Fruit fly (Drosophila melanogaster): ENCODE measurements around the gene CG42557.

The CG42557 gene

dm6 chr3R:29933007-29933464, at the start of gene CG42557, which contains the start of the genes Cog7 and CG42558:
CG42557 (plus strand) TSS chr3R:29933287.
Cog7 (minus strand) TSS chr3R:29933057.
CG42558 (plus strand) TSS chr3R:29933287.
- no peak for TF ChIP-seq Pif1A (GFP tag; optimal IDR thresholded peaks at IDR 0.05)
- TF ChIP-seq rn (GFP tag; IDR thresholded peaks at IDR 0.05), result no peak
- TF ChIP-seq CG9948 (tag; optimal IDR thresholded peaks at IDR 0.05), result no peak
- no peak for TF ChIP-seq fd96Ca (GFP tag; IDR thresholded peaks at IDR 0.05)
- TF ChIP-seq CG13204 (GFP tag; optimal IDR thresholded peaks at IDR 0.05), result no peak
- no peak for TF ChIP-seq Snoo (tag; optimal IDR thresholded peaks at IDR 0.05)
- TF ChIP-seq Ets98B (GFP tag; IDR thresholded peaks at IDR 0.05), result no peak
- no peak for TF ChIP-seq CG32121 (GFP tag; IDR thresholded peaks at IDR 0.05)
- TF ChIP-seq D1 (tag; optimal IDR thresholded peaks at IDR 0.05), result no peak
- no peak for TF ChIP-seq CG14655 (GFP tag; optimal IDR thresholded peaks at IDR 0.05)
- no peak for TF ChIP-seq CG12605 (GFP tag; IDR thresholded peaks at IDR 0.05)
- TF ChIP-seq EcR (GFP tag; optimal IDR thresholded peaks at IDR 0.05), result no peak
- no peak for TF ChIP-seq CG4496 (GFP tag; IDR thresholded peaks at IDR 0.05)

- no peak for TF ChIP-seq CG14655 (GFP tag; optimal IDR thresholded peaks at IDR 0.05)
- no peak for TF ChIP-seq EcR (GFP tag; optimal IDR thresholded peaks at IDR 0.05)
- no peak for TF ChIP-seq D1 (tag; optimal IDR thresholded peaks at IDR 0.05)
- TF ChIP-seq Ets98B (GFP tag; IDR thresholded peaks at IDR 0.05), result no peak; the same call in 1 of the 2 replicates
- no peak for TF ChIP-seq CG8301 (tag; optimal IDR thresholded peaks at IDR 0.05)
- no peak for TF ChIP-seq Pif1B (GFP tag; optimal IDR thresholded peaks at IDR 0.05)
- TF ChIP-seq Snoo (tag; optimal IDR thresholded peaks at IDR 0.05), result no peak
- no peak for TF ChIP-seq CG9948 (tag; optimal IDR thresholded peaks at IDR 0.05)
- TF ChIP-seq gl (tag; optimal IDR thresholded peaks at IDR 0.05), result no peak
- TF ChIP-seq CG32121 (GFP tag; IDR thresholded peaks at IDR 0.05), result no peak
- no peak for TF ChIP-seq CG4496 (GFP tag; IDR thresholded peaks at IDR 0.05)
- TF ChIP-seq rn (GFP tag; IDR thresholded peaks at IDR 0.05), result no peak
Observed at dm6 chr3R:29891183-29891582, 41.9 kb upstream of the CG42557 start.

- no peak for TF ChIP-seq CG13204 (GFP tag; optimal IDR thresholded peaks at IDR 0.05)
- TF ChIP-seq CG14655 (GFP tag; optimal IDR thresholded peaks at IDR 0.05), result no peak
- TF ChIP-seq rn (GFP tag; IDR thresholded peaks at IDR 0.05), result no peak
- TF ChIP-seq Ets98B (GFP tag; IDR thresholded peaks at IDR 0.05), result no peak
- TF ChIP-seq CG17806 (tag; optimal IDR thresholded peaks at IDR 0.05), result no peak
- TF ChIP-seq CG8159 (tag; optimal IDR thresholded peaks at IDR 0.05), result no peak
- no peak for TF ChIP-seq Pif1A (GFP tag; optimal IDR thresholded peaks at IDR 0.05)
- no peak for TF ChIP-seq CG32121 (GFP tag; IDR thresholded peaks at IDR 0.05)
- no peak for TF ChIP-seq EcR (GFP tag; optimal IDR thresholded peaks at IDR 0.05)
- TF ChIP-seq fd96Ca (GFP tag; IDR thresholded peaks at IDR 0.05), result no peak
- TF ChIP-seq Snoo (tag; optimal IDR thresholded peaks at IDR 0.05), result no peak
- TF ChIP-seq CG10348 (GFP tag; IDR thresholded peaks at IDR 0.05), result no peak
- TF ChIP-seq CG9948 (tag; optimal IDR thresholded peaks at IDR 0.05), result no peak
- TF ChIP-seq gl (tag; optimal IDR thresholded peaks at IDR 0.05), result no peak
- TF ChIP-seq D1 (tag; optimal IDR thresholded peaks at IDR 0.05), result no peak
- no peak for TF ChIP-seq CG4496 (GFP tag; IDR thresholded peaks at IDR 0.05)
- no peak for TF ChIP-seq CG34367 (tag; optimal IDR thresholded peaks at IDR 0.05)
- no peak for TF ChIP-seq Pif1B (GFP tag; optimal IDR thresholded peaks at IDR 0.05)
Observed at dm6 chr3R:29893030-29893429, 40.1 kb upstream of the CG42557 start.

dm6 chr3R:29894393-29894792, 38.7 kb upstream of the CG42557 start:
- TF ChIP-seq CG17806 (tag; optimal IDR thresholded peaks at IDR 0.05) (no peak), EcR (GFP tag; optimal IDR thresholded peaks at IDR 0.05) (no peak), D1 (tag; optimal IDR thresholded peaks at IDR 0.05) (no peak), CG14655 (GFP tag; optimal IDR thresholded peaks at IDR 0.05) (peak; percentile 51), Pif1B (GFP tag; optimal IDR thresholded peaks at IDR 0.05) (no peak), Ets98B (GFP tag; IDR thresholded peaks at IDR 0.05) (peak; percentile 66), CG10348 (GFP tag; IDR thresholded peaks at IDR 0.05) (0 out of 2 replicates have a peak, but pooled peaks have one; percentile 26), Pif1A (GFP tag; optimal IDR thresholded peaks at IDR 0.05) (peak; percentile 33), rn (GFP tag; IDR thresholded peaks at IDR 0.05) (peak; percentile 36; the same call in 1 of the 2 replicates), CG9948 (tag; optimal IDR thresholded peaks at IDR 0.05) (no peak), CG8159 (tag; optimal IDR thresholded peaks at IDR 0.05) (no peak), CG32121 (GFP tag; IDR thresholded peaks at IDR 0.05) (peak; percentile 80), CG12605 (GFP tag; IDR thresholded peaks at IDR 0.05) (peak; percentile 42; the same call in 1 of the 2 replicates), fd96Ca (GFP tag; IDR thresholded peaks at IDR 0.05) (peak; percentile 85), Snoo (tag; optimal IDR thresholded peaks at IDR 0.05) (no peak), CG34367 (tag; optimal IDR thresholded peaks at IDR 0.05) (no peak), CG15710 (tag; optimal IDR thresholded peaks at IDR 0.05) (no peak), gl (tag; optimal IDR thresholded peaks at IDR 0.05) (no peak), CG4496 (GFP tag; IDR thresholded peaks at IDR 0.05) (peak; percentile 50; the same call in 2 of the 3 replicates), CG8301 (tag; optimal IDR thresholded peaks at IDR 0.05) (peak; percentile 58), CG13204 (GFP tag; optimal IDR thresholded peaks at IDR 0.05) (no peak)

dm6 chr3R:29898588-29898987, 34.5 kb upstream of the CG42557 start:
- no peak for TF ChIP-seq rn (GFP tag; IDR thresholded peaks at IDR 0.05)
- no peak for TF ChIP-seq CG17806 (tag; optimal IDR thresholded peaks at IDR 0.05)
- TF ChIP-seq CG8301 (tag; optimal IDR thresholded peaks at IDR 0.05), result peak; percentile 5
- peak; percentile 60; the same call in 1 of the 3 replicates for TF ChIP-seq fd96Ca (GFP tag; IDR thresholded peaks at IDR 0.05)
- no peak for TF ChIP-seq Pif1A (GFP tag; optimal IDR thresholded peaks at IDR 0.05)
- no peak for TF ChIP-seq EcR (GFP tag; optimal IDR thresholded peaks at IDR 0.05)
- no peak for TF ChIP-seq CG9948 (tag; optimal IDR thresholded peaks at IDR 0.05)
- no peak for TF ChIP-seq CG34367 (tag; optimal IDR thresholded peaks at IDR 0.05)
- no peak for TF ChIP-seq D1 (tag; optimal IDR thresholded peaks at IDR 0.05)
- TF ChIP-seq Pif1B (GFP tag; optimal IDR thresholded peaks at IDR 0.05), result no peak
- no peak for TF ChIP-seq CG13204 (GFP tag; optimal IDR thresholded peaks at IDR 0.05)
- TF ChIP-seq gl (tag; optimal IDR thresholded peaks at IDR 0.05), result no peak
- TF ChIP-seq Snoo (tag; optimal IDR thresholded peaks at IDR 0.05), result no peak
- 0 out of 3 replicates have a peak, but pooled peaks have one; percentile 22 for TF ChIP-seq CG4496 (GFP tag; IDR thresholded peaks at IDR 0.05)
- TF ChIP-seq Ets98B (GFP tag; IDR thresholded peaks at IDR 0.05), result 0 out of 2 replicates have a peak, but pooled peaks have one; percentile 41
- peak; percentile 1 for TF ChIP-seq CG14655 (GFP tag; optimal IDR thresholded peaks at IDR 0.05)
- TF ChIP-seq CG8159 (tag; optimal IDR thresholded peaks at IDR 0.05), result no peak
- TF ChIP-seq CG10348 (GFP tag; IDR thresholded peaks at IDR 0.05), result 0 out of 2 replicates have a peak, but pooled peaks have one; percentile 32
- no peak for TF ChIP-seq CG15710 (tag; optimal IDR thresholded peaks at IDR 0.05)
- no peak for TF ChIP-seq CG32121 (GFP tag; IDR thresholded peaks at IDR 0.05)
- TF ChIP-seq CG12605 (GFP tag; IDR thresholded peaks at IDR 0.05), result no peak

Measured in whole organism, pupa.